Worm (Caenorhabditis elegans): ENCODE measurements around the gene B0281.5.

Gene B0281.5

ce11 chrII:2300861-2301260, at the start of gene B0281.5:
TSS of gene B0281.5 (minus strand) at chrII:2300961.
- TF ChIP-seq aha-1 (tag) (peak; percentile 29), R02D3.7 (tag; optimal IDR thresholded peaks at IDR 0.05) (no peak)

- no peak for TF ChIP-seq Y75B8A.6 (GFP tag; IDR thresholded peaks at IDR 0.05)
- TF ChIP-seq aha-1 (tag) = no peak
- no peak for TF ChIP-seq nhr-28 (tag; optimal IDR thresholded peaks at IDR 0.05)
- TF ChIP-seq nhr-25 (tag; optimal IDR thresholded peaks at IDR 0.05; ENCODE audit: borderline replicate concordance, insufficient read depth) = no peak
- TF ChIP-seq nhr-237 (tag; optimal IDR thresholded peaks at IDR 0.05) = no peak
- no peak for TF ChIP-seq set-16 (GFP tag; IDR thresholded peaks at IDR 0.05)
- no peak for TF ChIP-seq D1046.2 (GFP tag; IDR thresholded peaks at IDR 0.05)
- TF ChIP-seq nhr-48 (tag; optimal IDR thresholded peaks at IDR 0.05) = no peak
- no peak for TF ChIP-seq dmd-8 (GFP tag; IDR thresholded peaks at IDR 0.05)
- TF ChIP-seq mes-2 (tag; optimal IDR thresholded peaks at IDR 0.05; ENCODE audit: poor library complexity, severe bottlenecking) = no peak
- no peak for TF ChIP-seq daf-16 (GFP tag; optimal IDR thresholded peaks at IDR 0.05)
- no peak for TF ChIP-seq daf-16 (tag; optimal IDR thresholded peaks at IDR 0.05)
- no peak for TF ChIP-seq zip-11 (GFP tag; IDR thresholded peaks at IDR 0.05)
- no peak for TF ChIP-seq Y5F2A.4 (GFP tag; optimal IDR thresholded peaks at IDR 0.05)
- no peak for TF ChIP-seq pqm-1 (tag; optimal IDR thresholded peaks at IDR 0.05)
Observed at ce11 chrII:2346672-2347071, 45.9 kb upstream of the B0281.5 start, which contains the start of gene F43C11.4. TSS of gene F43C11.4 (plus strand) at chrII:2346972.

- TF ChIP-seq T26A8.4 (GFP tag; IDR thresholded peaks at IDR 0.05) (no peak), hlh-30 (tag; optimal IDR thresholded peaks at IDR 0.05; ENCODE audit: insufficient read depth) (peak; percentile 59), mxl-3 (GFP tag; optimal IDR thresholded peaks at IDR 0.05) (no peak), R02D3.7 (tag; optimal IDR thresholded peaks at IDR 0.05) (peak; percentile 67), egl-27 (tag; optimal IDR thresholded peaks at IDR 0.05) (no peak), Y48G9A.11 (GFP tag; IDR thresholded peaks at IDR 0.05) (peak; percentile 67), aha-1 (tag) (peak; percentile 71), tra-1 (GFP tag; IDR thresholded peaks at IDR 0.05) (no peak), dve-1 (tag; optimal IDR thresholded peaks at IDR 0.05; ENCODE audit: insufficient read depth) (no peak), T20F7.1 (GFP tag; optimal IDR thresholded peaks at IDR 0.05) (peak; percentile 94), duxl-1 (tag; optimal IDR thresholded peaks at IDR 0.05; ENCODE audit: poor library complexity) (peak; percentile 20), dpl-1 (GFP tag; optimal IDR thresholded peaks at IDR 0.05) (peak; percentile 38), fos-1 (tag; optimal IDR thresholded peaks at IDR 0.05) (no peak), nhr-77 (tag; optimal IDR thresholded peaks at IDR 0.05) (peak; percentile 21)
Observed at ce11 chrII:2342004-2342479, 41.3 kb upstream of the B0281.5 start, which contains the start of gene F43C11.6. TSS of gene F43C11.6 (plus strand) at chrII:2342429.

- no peak for TF ChIP-seq ces-1 (GFP tag; optimal IDR thresholded peaks at IDR 0.05)
- no peak for TF ChIP-seq daf-19 (GFP tag; conservative IDR thresholded peaks at IDR 0.05)
- TF ChIP-seq dmd-8 (GFP tag; IDR thresholded peaks at IDR 0.05) = no peak
- no peak for TF ChIP-seq arid-1 (GFP tag; conservative IDR thresholded peaks at IDR 0.05)
- TF ChIP-seq gei-8 (GFP tag; optimal IDR thresholded peaks at IDR 0.05) = no peak
- no peak for TF ChIP-seq Y105C5A.15 (GFP tag; IDR thresholded peaks at IDR 0.05)
- no peak for TF ChIP-seq snpc-1.2 (GFP tag; IDR thresholded peaks at IDR 0.05)
- no peak for TF ChIP-seq mes-2 (tag; optimal IDR thresholded peaks at IDR 0.05; ENCODE audit: poor library complexity, severe bottlenecking)
- TF ChIP-seq ceh-20 (GFP tag; IDR thresholded peaks at IDR 0.05) = no peak
- no peak for TF ChIP-seq mxl-2 (GFP tag; conservative IDR thresholded peaks at IDR 0.05)
- TF ChIP-seq nhr-10 (tag; optimal IDR thresholded peaks at IDR 0.05) = no peak
- no peak for TF ChIP-seq ZK546.5 (tag; optimal IDR thresholded peaks at IDR 0.05)
- TF ChIP-seq dmd-6 (GFP tag; IDR thresholded peaks at IDR 0.05) = no peak
- TF ChIP-seq nhr-111 (GFP tag; optimal IDR thresholded peaks at IDR 0.05) = no peak
- TF ChIP-seq attf-4 (tag; optimal IDR thresholded peaks at IDR 0.05) = no peak
Observed at ce11 chrII:2341515-2341914, 40.8 kb upstream of the B0281.5 start, which contains the start of gene enri-1. TSS of gene enri-1 (minus strand) at chrII:2341615.

All from whole organism, L4 larva.